Fruit fly (Drosophila melanogaster): ENCODE data around the gene Slimp.

DNA sequence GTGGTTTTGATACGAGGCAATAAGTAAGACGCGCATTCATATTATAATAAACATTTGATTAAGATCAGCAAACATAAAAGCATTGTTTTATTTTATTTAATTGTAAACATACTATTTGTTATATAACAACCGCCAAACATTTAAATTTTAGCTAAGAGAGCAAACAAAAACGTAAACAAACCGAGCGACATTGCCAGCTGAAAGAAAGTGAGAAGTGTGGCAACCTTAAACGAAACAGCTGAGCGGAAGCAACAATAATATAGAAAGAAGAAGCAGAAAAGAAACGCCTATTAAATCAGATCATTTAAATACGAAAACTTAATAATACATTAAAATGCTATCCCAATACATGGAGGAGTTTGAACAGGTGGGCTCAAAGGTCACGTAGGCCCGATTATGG, 14.2 kb downstream of the Slimp start, which contains the start of gene Sec10:
- TF ChIP-seq CG1620 (GFP tag; optimal IDR thresholded peaks at IDR 0.05) = no peak
- TF ChIP-seq bab1 (GFP tag; optimal IDR thresholded peaks at IDR 0.05) = peak; percentile 58
- no peak for TF ChIP-seq cnc (optimal IDR thresholded peaks at IDR 0.05)
- TF ChIP-seq CG7101 (tag; optimal IDR thresholded peaks at IDR 0.05) = peak; percentile 23
- no peak for TF ChIP-seq kay (GFP tag; ENCODE audit: borderline replicate concordance)

All from whole organism, adult.